Worm (Caenorhabditis elegans) whole organism, L1 larva: ENCODE measurements around the gene cku-80.

Experiments used
- C16A3.4 ChIP-seq: fragments of 150-350 bp; optimal IDR thresholded peaks from 2 replicates; lab custom pipeline; 2014; ENCODE audit warnings: missing biosample characterization, missing genetic modification characterization
- aly-2 ChIP-seq: fragments of 150-350 bp; optimal IDR thresholded peaks from 2 replicates; lab custom pipeline; 2014; ENCODE audit warnings: missing biosample characterization, missing genetic modification characterization
- ceh-88 ChIP-seq: fragments of 200-800 bp; sonication (Bioruptor generic); IDR thresholded peaks from 2 replicates; pipeline ENCODE4 v1.3.6; 2022; ENCODE audit warnings: missing genetic modification characterization, missing compliant biosample characterization
- dpl-1 ChIP-seq, 3 experiments: fragments of 150-350 bp in 2 of 3; sonication (generic microtip) in 1 of 3; optimal IDR thresholded peaks; 2 replicates each; lab custom pipeline; 2014 to 2017; ENCODE audit warnings: missing biosample characterization in 3 of 3, missing genetic modification characterization in 3 of 3, missing genetic modification reagents in 3 of 3
- dsc-1 ChIP-seq: sonication (generic microtip); optimal IDR thresholded peaks from 2 replicates; lab custom pipeline; 2016; ENCODE audit warnings: mild to moderate bottlenecking, missing genetic modification characterization, missing compliant biosample characterization
- efl-1 ChIP-seq, 4 experiments: fragments of 150-350 bp; optimal IDR thresholded peaks in 3 of 4; peaks in 1 of 4; 1 replicate in 1 of 4; 2 replicates in 3 of 4; lab custom pipeline; 2014; ENCODE audit warnings: missing biosample characterization in 2 of 4, missing genetic modification characterization in 2 of 4, missing genetic modification reagents in 2 of 4
- egl-27 ChIP-seq, 2 experiments: fragments of 150-350 bp in 1 of 2; sonication (generic microtip); optimal IDR thresholded peaks; 3 replicates each; lab custom pipeline; 2017 to 2018; ENCODE audit warnings: missing biosample characterization in 2 of 2, missing genetic modification characterization in 2 of 2, missing genetic modification reagents in 2 of 2
- elt-2 ChIP-seq: sonication (generic microtip); optimal IDR thresholded peaks from 2 replicates; lab custom pipeline; 2016; ENCODE audit warnings: missing genetic modification characterization, mild to moderate bottlenecking, inconsistent platforms, missing compliant biosample characterization, missing genetic modification reagents
- ets-5 ChIP-seq: fragments of 200-800 bp; sonication (Bioruptor generic); IDR thresholded peaks from 2 replicates; pipeline ENCODE4 v1.3.6; 2022; ENCODE audit warnings: missing genetic modification characterization, missing compliant biosample characterization
- fkh-8 ChIP-seq: sonication (generic microtip); optimal IDR thresholded peaks from 2 replicates; lab custom pipeline; 2016; ENCODE audit warnings: mild to moderate bottlenecking, missing genetic modification characterization, missing compliant biosample characterization
- grh-1 ChIP-seq: fragments of 200-800 bp; sonication (Bioruptor generic); IDR thresholded peaks from 2 replicates; pipeline ENCODE4 v1.3.6; 2022; ENCODE audit warnings: missing genetic modification reagents, missing genetic modification characterization, missing compliant biosample characterization
- irx-1 ChIP-seq: sonication (generic microtip); optimal IDR thresholded peaks from 2 replicates; lab custom pipeline; 2016; ENCODE audit warnings: missing genetic modification characterization, missing compliant biosample characterization
- isw-1 ChIP-seq: fragments of 200-800 bp; sonication (Bioruptor generic); IDR thresholded peaks from 2 replicates; pipeline ENCODE4 v1.3.6; 2022; ENCODE audit warnings: missing genetic modification characterization, missing compliant biosample characterization
- lin-14 ChIP-seq: fragments of 200-800 bp; sonication (Bioruptor generic); optimal IDR thresholded peaks from 2 replicates; lab custom pipeline; 2018; ENCODE audit warnings: mild to moderate bottlenecking, missing genetic modification characterization, moderate library complexity, missing compliant biosample characterization
- lsy-2 ChIP-seq, 2 experiments: fragments of 150-350 bp; optimal IDR thresholded peaks; 2 replicates each; lab custom pipeline; 2014; ENCODE audit warnings: missing biosample characterization in 2 of 2, missing genetic modification characterization in 2 of 2
- mab-9 ChIP-seq: fragments of 200-800 bp; sonication (Bioruptor generic); IDR thresholded peaks from 2 replicates; pipeline ENCODE4 v1.3.6; 2022; ENCODE audit warnings: missing genetic modification reagents, missing genetic modification characterization, missing compliant biosample characterization
- nhr-12 ChIP-seq: sonication (generic microtip); optimal IDR thresholded peaks from 2 replicates; lab custom pipeline; 2017; ENCODE audit warnings: missing biosample characterization, missing genetic modification characterization
- nhr-19 ChIP-seq: fragments of 200-800 bp; sonication (Bioruptor generic); conservative IDR thresholded peaks from 2 replicates; pipeline ENCODE4 v1.3.6; 2022; ENCODE audit warnings: missing genetic modification characterization, missing compliant biosample characterization
- nhr-47 ChIP-seq: sonication (generic microtip); optimal IDR thresholded peaks from 2 replicates; lab custom pipeline; 2016; ENCODE audit warnings: mild to moderate bottlenecking, missing genetic modification characterization, moderate library complexity, missing compliant biosample characterization
- nhr-71 ChIP-seq: sonication (generic microtip); optimal IDR thresholded peaks from 2 replicates; lab custom pipeline; 2016; ENCODE audit warnings: mild to moderate bottlenecking, missing genetic modification characterization, moderate library complexity, missing compliant biosample characterization
- nhr-90 ChIP-seq: sonication (generic microtip); optimal IDR thresholded peaks from 2 replicates; lab custom pipeline; 2016; ENCODE audit warnings: mild to moderate bottlenecking, missing genetic modification characterization, missing compliant biosample characterization; ENCODE audit not compliant: poor library complexity
- rnt-1 ChIP-seq: sonication (generic microtip); optimal IDR thresholded peaks from 2 replicates; lab custom pipeline; 2016; ENCODE audit warnings: mild to moderate bottlenecking, missing genetic modification characterization, moderate library complexity, missing compliant biosample characterization
- snpc-4 ChIP-seq: fragments of 150-350 bp; optimal IDR thresholded peaks from 2 replicates; lab custom pipeline; 2014; ENCODE audit warnings: missing biosample characterization, missing genetic modification characterization
- snu-23 ChIP-seq: sonication (generic microtip); optimal IDR thresholded peaks from 2 replicates; lab custom pipeline; 2016; ENCODE audit warnings: missing genetic modification characterization, missing compliant biosample characterization
- swsn-7 ChIP-seq: sonication (generic microtip); optimal IDR thresholded peaks from 2 replicates; lab custom pipeline; 2016; ENCODE audit warnings: missing genetic modification characterization, missing compliant biosample characterization
- unc-86 ChIP-seq: sonication (generic microtip); optimal IDR thresholded peaks from 2 replicates; lab custom pipeline; 2016; ENCODE audit warnings: missing genetic modification characterization, missing compliant biosample characterization
- vab-15 ChIP-seq: sonication (generic microtip); optimal IDR thresholded peaks from 2 replicates; lab custom pipeline; 2017; ENCODE audit warnings: missing genotype, mild to moderate bottlenecking, missing genetic modification characterization, missing compliant biosample characterization
- xbp-1 ChIP-seq: sonication (generic microtip); optimal IDR thresholded peaks from 2 replicates; lab custom pipeline; 2016; ENCODE audit warnings: missing genetic modification characterization, missing compliant biosample characterization
- zip-4 ChIP-seq: fragments of 200-800 bp; sonication (Bioruptor generic); optimal IDR thresholded peaks from 2 replicates; lab custom pipeline; 2018; ENCODE audit warnings: mild to moderate bottlenecking, missing genetic modification characterization, moderate library complexity, missing compliant biosample characterization
- ztf-4 ChIP-seq: fragments of 150-350 bp; optimal IDR thresholded peaks from 2 replicates; lab custom pipeline; 2014; ENCODE audit warnings: missing biosample characterization, missing genetic modification characterization

cku-80 gene

ce11 chrIII:4414041-4414440, 5.6 kb upstream of the cku-80 start (continued):
- peak; percentile 37 to 54 for TF ChIP-seq efl-1 (optimal IDR thresholded peaks at IDR 0.05; lab: Kevin White, UChicago)
- TF ChIP-seq efl-1 (GFP tag; optimal IDR thresholded peaks at IDR 0.05 in 1 of 2; lab: Kevin White, UChicago), result peak; percentile 37 to 91
- TF ChIP-seq dpl-1 (GFP tag; optimal IDR thresholded peaks at IDR 0.05; lab: Kevin White, UChicago), result peak; percentile 9 to 41 (median 39)
- TF ChIP-seq nhr-19 (GFP tag; lab: Robert Waterston, UW), result peak; percentile 86
- TF ChIP-seq snu-23 (GFP tag; lab: Kevin White, UChicago), result peak; percentile 55

ce11 chrIII:4415135-4415534, 4.5 kb upstream of the cku-80 start, which contains the start of gene R07E5.11:
Gene R07E5.11, minus strand, starts transcription at chrIII:4415235.
- TF ChIP-seq egl-27 (tag; optimal IDR thresholded peaks at IDR 0.05; lab: Kevin White, UChicago) (no peak), aly-2 (tag; lab: Kevin White, UChicago) (no peak), nhr-12 (no peak), nhr-19 (GFP tag; lab: Robert Waterston, UW) (no peak), elt-2 (tag; lab: Kevin White, UChicago) (no peak), dsc-1 (no peak), vab-15 (tag; lab: Kevin White, UChicago) (no peak), unc-86 (tag; lab: Kevin White, UChicago) (no peak), ztf-4 (tag; lab: Kevin White, UChicago) (no peak), mab-9 (GFP tag; lab: Robert Waterston, UW) (no peak), ets-5 (GFP tag; lab: Robert Waterston, UW) (no peak), grh-1 (GFP tag; lab: Robert Waterston, UW) (no peak)

ce11 chrIII:4417956-4418355, 1.7 kb upstream of the cku-80 start, which contains the start of the genes R07E5.19 and pdcd-2:
Gene R07E5.19, minus strand, starts transcription at chrIII:4418056.
Gene pdcd-2, minus strand, starts transcription at chrIII:4418057.
- TF ChIP-seq dsc-1 (no peak), efl-1 (optimal IDR thresholded peaks at IDR 0.05; lab: Kevin White, UChicago) (no peak), efl-1 (GFP tag; optimal IDR thresholded peaks at IDR 0.05 in 1 of 2; lab: Kevin White, UChicago) (peak in 1 of 2 experiments; percentile 14)

- TF ChIP-seq isw-1 (0 out of 2 replicates have a peak, but pooled peaks have one; percentile 14), fkh-8 (peak; percentile 3), irx-1 (tag; lab: Kevin White, UChicago) (peak; percentile 19), rnt-1 (tag; lab: Kevin White, UChicago) (peak; percentile 38), unc-86 (tag; lab: Kevin White, UChicago) (peak; percentile 6), C16A3.4 (tag; lab: Kevin White, UChicago) (peak; percentile 6), lin-14 (GFP tag; lab: Kevin White, UChicago) (peak; percentile 26), dsc-1 (peak; percentile 43), nhr-90 (tag; lab: Kevin White, UChicago) (peak; percentile 27), xbp-1 (peak; percentile 9), dpl-1 (GFP tag; optimal IDR thresholded peaks at IDR 0.05; lab: Kevin White, UChicago) (peak in 1 of 3 experiments; percentile 30), ceh-88 (GFP tag; lab: Robert Waterston, UW) (peak; percentile 35; the same call in 1 of the 2 replicates), lsy-2 (tag; optimal IDR thresholded peaks at IDR 0.05; lab: Kevin White, UChicago) (peak in 1 of 2 experiments; percentile 21), mab-9 (GFP tag; lab: Robert Waterston, UW) (peak; percentile 67), snu-23 (GFP tag; lab: Kevin White, UChicago) (peak; percentile 23), swsn-7 (tag; lab: Kevin White, UChicago) (peak; percentile 45), nhr-19 (GFP tag; lab: Robert Waterston, UW) (peak; percentile 86), nhr-47 (tag; lab: Kevin White, UChicago) (peak; percentile 63), zip-4 (GFP tag; lab: Kevin White, UChicago) (peak; percentile 29), elt-2 (tag; lab: Kevin White, UChicago) (peak; percentile 6), grh-1 (GFP tag; lab: Robert Waterston, UW) (peak; percentile 40; the same call in 1 of the 2 replicates), nhr-71 (tag; lab: Kevin White, UChicago) (peak; percentile 41), efl-1 (optimal IDR thresholded peaks at IDR 0.05; lab: Kevin White, UChicago) (peak in 1 of 2 experiments; percentile 26), efl-1 (GFP tag; optimal IDR thresholded peaks at IDR 0.05 in 1 of 2; lab: Kevin White, UChicago) (peak in 1 of 2 experiments; percentile 88), snpc-4 (peak; percentile 96)
- TF ChIP-seq, all 84 proteins: peak for 24; not testable (repeated sequence) for 60
These were observed 7.1 kb downstream of the cku-80 start for ce11 chrIII:4426711-4427218.
